Fruit fly (Drosophila melanogaster) whole organism, embryonic: ENCODE data around the gene CG6693.
A peak's percentile ranks its signal among the peaks of the same experiment; 100 is the strongest.

Experiments used
- Aef1 ChIP-seq: fragments of 200-800 bp; sonication (Bioruptor generic); IDR thresholded peaks from 3 replicates; pipeline ENCODE4 v1.3.6; 2022; ENCODE audit warnings: missing biosample characterization, missing genetic modification characterization
- C15 ChIP-seq: fragments of 200-800 bp; sonication (Bioruptor generic); IDR thresholded peaks from 3 replicates; pipeline ENCODE4 v1.3.6; 2022; ENCODE audit warnings: missing biosample characterization, missing genetic modification characterization
- CG10543 ChIP-seq: fragments of 200-800 bp; sonication (Bioruptor generic); optimal IDR thresholded peaks from 3 replicates; lab custom pipeline; 2017; ENCODE audit warnings: missing biosample characterization, mild to moderate bottlenecking, missing genetic modification characterization, moderate library complexity
- CG10565 ChIP-seq: fragments of 200-800 bp; sonication (Bioruptor generic); optimal IDR thresholded peaks from 3 replicates; lab custom pipeline; 2016; ENCODE audit warnings: missing biosample characterization, mild to moderate bottlenecking, missing genetic modification characterization
- CG10979 ChIP-seq: fragments of 200-800 bp; sonication (Bioruptor generic); optimal IDR thresholded peaks from 2 replicates; lab custom pipeline; 2018; ENCODE audit warnings: missing biosample characterization, mild to moderate bottlenecking, missing genetic modification characterization, moderate library complexity
- CG11398 ChIP-seq: fragments of 200-800 bp; sonication (Bioruptor generic); optimal IDR thresholded peaks from 2 replicates; lab custom pipeline; 2016; ENCODE audit warnings: missing biosample characterization, missing genetic modification characterization
- CG11504 ChIP-seq: fragments of 200-800 bp; sonication (Bioruptor generic); optimal IDR thresholded peaks from 3 replicates; lab custom pipeline; 2019; ENCODE audit warnings: missing biosample characterization, mild to moderate bottlenecking, missing genetic modification characterization, moderate library complexity
- CG12219 ChIP-seq: fragments of 200-800 bp; sonication (Bioruptor generic); optimal IDR thresholded peaks from 3 replicates; lab custom pipeline; 2018; ENCODE audit warnings: missing biosample characterization, mild to moderate bottlenecking, missing genetic modification characterization
- CG12744 ChIP-seq: fragments of 200-800 bp; sonication (Bioruptor generic); optimal IDR thresholded peaks from 2 replicates; lab custom pipeline; 2016; ENCODE audit warnings: missing biosample characterization, missing genetic modification characterization
- CG12942 ChIP-seq: fragments of 200-800 bp; sonication (Bioruptor generic); optimal IDR thresholded peaks from 3 replicates; lab custom pipeline; 2016; ENCODE audit warnings: missing biosample characterization, missing genetic modification characterization
- CG16813 ChIP-seq: fragments of 200-800 bp; sonication (Bioruptor generic); IDR thresholded peaks from 3 replicates; pipeline ENCODE4 v1.3.6; 2022; ENCODE audit warnings: missing biosample characterization, missing genetic modification characterization; ENCODE audit not compliant: partially characterized antibody
- CG17186 ChIP-seq: fragments of 200-800 bp; sonication (Bioruptor generic); optimal IDR thresholded peaks from 3 replicates; lab custom pipeline; 2017; ENCODE audit warnings: missing biosample characterization, missing genetic modification reagents, missing genetic modification characterization
- CG17802 ChIP-seq: fragments of 200-800 bp; sonication (Bioruptor generic); optimal IDR thresholded peaks from 2 replicates; lab custom pipeline; 2018; ENCODE audit warnings: missing biosample characterization, mild to moderate bottlenecking, missing genetic modification characterization, moderate library complexity
- CG18476 ChIP-seq: fragments of 200-800 bp; sonication (Bioruptor generic); optimal IDR thresholded peaks from 2 replicates; lab custom pipeline; 2016; ENCODE audit warnings: missing biosample characterization, mild to moderate bottlenecking, missing genetic modification characterization
- CG18599 ChIP-seq: fragments of 200-800 bp; sonication (Bioruptor generic); optimal IDR thresholded peaks from 3 replicates; lab custom pipeline; 2017; ENCODE audit warnings: missing biosample characterization, missing genetic modification characterization, mild to moderate bottlenecking, moderate library complexity, missing genetic modification reagents
- CG2712 ChIP-seq: fragments of 200-800 bp; optimal IDR thresholded peaks from 3 replicates; lab custom pipeline; 2019; ENCODE audit warnings: missing biosample characterization, mild to moderate bottlenecking, missing genetic modification characterization, moderate library complexity
- CG3726 ChIP-seq: fragments of 200-800 bp; sonication (Bioruptor generic); IDR thresholded peaks from 3 replicates; pipeline ENCODE4, ENCODE4 v1.3.6; 2022; ENCODE audit warnings: missing biosample characterization, missing genetic modification characterization
- CG4617 ChIP-seq: fragments of 200-800 bp; sonication (Bioruptor generic); optimal IDR thresholded peaks from 3 replicates; lab custom pipeline; 2016; ENCODE audit warnings: missing biosample characterization, missing genetic modification characterization, borderline replicate concordance
- CG4730 ChIP-seq: fragments of 200-800 bp; sonication (Bioruptor generic); IDR thresholded peaks from 2 replicates; pipeline ENCODE4 v1.3.6; 2022; ENCODE audit warnings: missing biosample characterization, missing genetic modification characterization
- CG7271 ChIP-seq: fragments of 200-800 bp; sonication (Bioruptor generic); optimal IDR thresholded peaks from 2 replicates; lab custom pipeline; 2018; ENCODE audit warnings: missing biosample characterization, mild to moderate bottlenecking, missing genetic modification characterization, moderate library complexity
- CG7963 ChIP-seq: fragments of 200-800 bp; sonication (Bioruptor generic); IDR thresholded peaks from 3 replicates; pipeline ENCODE4 v1.3.6; 2022; ENCODE audit warnings: missing biosample characterization, missing genetic modification characterization; ENCODE audit not compliant: partially characterized antibody
- CG8388 ChIP-seq: fragments of 200-800 bp; sonication (Bioruptor generic); optimal IDR thresholded peaks from 2 replicates; lab custom pipeline; 2019; ENCODE audit warnings: missing biosample characterization, mild to moderate bottlenecking, missing genetic modification characterization, moderate library complexity
- CG8924 ChIP-seq: fragments of 200-800 bp; optimal IDR thresholded peaks from 3 replicates; lab custom pipeline; 2019; ENCODE audit warnings: missing biosample characterization, mild to moderate bottlenecking, missing genetic modification characterization, moderate library complexity
- Dip2 ChIP-seq: fragments of 200-800 bp; sonication (Bioruptor generic); IDR thresholded peaks from 2 replicates; pipeline ENCODE4 v1.3.6; 2022; ENCODE audit warnings: missing biosample characterization, missing genetic modification characterization
- Dref ChIP-seq: fragments of 200-800 bp; sonication (Bioruptor generic); IDR thresholded peaks from 2 replicates; pipeline ENCODE4 v1.3.6; 2022; ENCODE audit warnings: missing biosample characterization, missing genetic modification characterization
- Hey ChIP-seq: fragments of 200-800 bp; sonication (Bioruptor generic); optimal IDR thresholded peaks from 3 replicates; lab custom pipeline; 2018; ENCODE audit warnings: missing biosample characterization, mild to moderate bottlenecking, missing genetic modification characterization
- Lim3 ChIP-seq: fragments of 200-800 bp; sonication (Bioruptor generic); IDR thresholded peaks from 2 replicates; pipeline ENCODE4 v1.3.6; 2022; ENCODE audit warnings: missing biosample characterization, missing genetic modification characterization
- Nf-YA ChIP-seq: fragments of 200-800 bp; sonication (Bioruptor generic); IDR thresholded peaks from 2 replicates; pipeline ENCODE4 v1.3.6; 2022; ENCODE audit warnings: missing biosample characterization, missing genetic modification characterization
- PHDP ChIP-seq: fragments of 200-800 bp; sonication (Bioruptor generic); optimal IDR thresholded peaks from 3 replicates; lab custom pipeline; 2018; ENCODE audit warnings: missing biosample characterization, mild to moderate bottlenecking, missing genetic modification characterization, moderate library complexity
- Scr ChIP-seq: fragments of 200-800 bp; sonication (Bioruptor generic); IDR thresholded peaks from 2 replicates; pipeline ENCODE4 v1.3.6; 2022; ENCODE audit warnings: missing biosample characterization, missing genetic modification characterization; ENCODE audit not compliant: partially characterized antibody
- Stat92E ChIP-seq, 3 experiments: fragments of >200 bp in 2 of 3; fragments of 200-800 bp in 1 of 3; sonication (Bioruptor generic) in 1 of 3; optimal IDR thresholded peaks; 2 replicates each; lab custom pipeline; 2017 to 2019; ENCODE audit warnings: missing biosample characterization in 3 of 3, missing genetic modification characterization in 3 of 3, mild to moderate bottlenecking in 1 of 3, moderate library complexity in 1 of 3
- TFAM ChIP-seq: fragments of 200-800 bp; sonication (Bioruptor generic); optimal IDR thresholded peaks from 2 replicates; lab custom pipeline; 2017; ENCODE audit warnings: missing biosample characterization, missing genetic modification characterization, inconsistent platforms
- Xrp1 ChIP-seq: fragments of 200-800 bp; sonication (Bioruptor generic); IDR thresholded peaks from 2 replicates; pipeline ENCODE4 v1.3.6; 2022; ENCODE audit warnings: missing biosample characterization, missing genetic modification characterization
- crp ChIP-seq, 2 experiments: fragments of 200-800 bp; sonication (Bioruptor generic); optimal IDR thresholded peaks; 2 replicates in 1 of 2; 3 replicates in 1 of 2; lab custom pipeline; 2017; ENCODE audit warnings: missing biosample characterization in 2 of 2, missing genetic modification characterization in 2 of 2, mild to moderate bottlenecking in 1 of 2, moderate library complexity in 1 of 2
- dysf ChIP-seq: fragments of 200-800 bp; sonication (Bioruptor generic); IDR thresholded peaks from 3 replicates; pipeline ENCODE4 v1.3.6; 2022; ENCODE audit warnings: missing biosample characterization, missing genetic modification characterization
- esg ChIP-seq: fragments of 200-800 bp; sonication (Bioruptor generic); conservative IDR thresholded peaks from 2 replicates; pipeline ENCODE4 v1.3.6; 2022; ENCODE audit warnings: missing biosample characterization, missing genetic modification characterization
- eve ChIP-seq, 2 experiments: fragments of >200 bp; optimal IDR thresholded peaks; 2 replicates each; lab custom pipeline; 2017; ENCODE audit warnings: missing biosample characterization in 2 of 2, missing genetic modification characterization in 2 of 2
- ewg ChIP-seq: fragments of 200-800 bp; sonication (Bioruptor generic); optimal IDR thresholded peaks from 3 replicates; lab custom pipeline; 2017; ENCODE audit warnings: mild to moderate bottlenecking, missing biosample characterization, missing genetic modification reagents, missing genetic modification characterization
- fru ChIP-seq: fragments of >200 bp; optimal IDR thresholded peaks from 2 replicates; lab custom pipeline; 2017
- gfzf ChIP-seq: fragments of 200-800 bp; sonication (Bioruptor generic); optimal IDR thresholded peaks from 2 replicates; lab custom pipeline; 2016; ENCODE audit warnings: missing biosample characterization, mild to moderate bottlenecking, missing genetic modification characterization, moderate library complexity
- jigr1 ChIP-seq: fragments of 200-800 bp; sonication (Bioruptor generic); IDR thresholded peaks from 3 replicates; pipeline ENCODE4 v1.3.6; 2022; ENCODE audit warnings: missing biosample characterization, missing genetic modification characterization
- jing ChIP-seq: fragments of 200-800 bp; sonication (Bioruptor generic); optimal IDR thresholded peaks from 2 replicates; lab custom pipeline; 2018; ENCODE audit warnings: missing biosample characterization, mild to moderate bottlenecking, missing genetic modification characterization
- lmd ChIP-seq: fragments of 200-800 bp; sonication (Bioruptor generic); IDR thresholded peaks from 2 replicates; pipeline ENCODE4 v1.3.6; 2022; ENCODE audit warnings: missing biosample characterization, missing genetic modification characterization
- mirr ChIP-seq: fragments of 200-800 bp; sonication (Bioruptor generic); optimal IDR thresholded peaks from 3 replicates; lab custom pipeline; 2018; ENCODE audit warnings: missing biosample characterization, mild to moderate bottlenecking, missing genetic modification characterization
- oc ChIP-seq: fragments of 200-800 bp; sonication (Bioruptor generic); optimal IDR thresholded peaks from 2 replicates; lab custom pipeline; 2018; ENCODE audit warnings: missing biosample characterization, mild to moderate bottlenecking, missing genetic modification characterization, moderate library complexity
- pita ChIP-seq: fragments of 200-800 bp; sonication (Bioruptor generic); optimal IDR thresholded peaks from 2 replicates; lab custom pipeline; 2017; ENCODE audit warnings: missing biosample characterization, mild to moderate bottlenecking, missing genetic modification characterization
- psq ChIP-seq: fragments of 200-800 bp; sonication (Bioruptor generic); optimal IDR thresholded peaks from 2 replicates; lab custom pipeline; 2017; ENCODE audit warnings: missing biosample characterization, missing genetic modification characterization
- seq ChIP-seq: fragments of 200-800 bp; sonication (Bioruptor generic); IDR thresholded peaks from 2 replicates; pipeline ENCODE4 v1.3.6; 2022; ENCODE audit warnings: missing biosample characterization, missing genetic modification characterization
- trem ChIP-seq: fragments of 200-800 bp; optimal IDR thresholded peaks from 3 replicates; lab custom pipeline; 2019; ENCODE audit warnings: missing biosample characterization, mild to moderate bottlenecking, missing genetic modification characterization, moderate library complexity
- ttk ChIP-seq: fragments of 200-800 bp; sonication (Bioruptor generic); IDR thresholded peaks from 2 replicates; pipeline ENCODE4 v2.1.2; 2022; ENCODE audit warnings: missing biosample characterization, missing genetic modification characterization
- vfl ChIP-seq: fragments of 200-800 bp; sonication (Bioruptor generic); optimal IDR thresholded peaks from 2 replicates; lab custom pipeline; 2016; ENCODE audit warnings: missing biosample characterization, missing genetic modification characterization

Gene CG6693

dm6 chr3R:11234918-11235371 lies 13.5 kb upstream of the CG6693 start, which contains the start of the genes Arfip and CG17721:
Arfip (minus strand) TSS chr3R:11235013.
CG17721 (plus strand) TSS chr3R:11235140.
- no peak for TF ChIP-seq CG11504 (tag; lab: Kevin White, UChicago)
- TF ChIP-seq trem (tag; lab: Kevin White, UChicago), result peak; percentile 74
- TF ChIP-seq CG18476, result no peak
- TF ChIP-seq CG4617 (GFP tag; lab: Kevin White, UChicago), result peak; percentile 87
- TF ChIP-seq Hey (tag; lab: Kevin White, UChicago), result no peak
- no peak for TF ChIP-seq dysf (GFP tag; lab: Robert Waterston, UW)
- TF ChIP-seq CG11398 (GFP tag; lab: Kevin White, UChicago), result no peak
- peak; percentile 54 for TF ChIP-seq CG8388 (GFP tag; lab: Kevin White, UChicago)
- TF ChIP-seq ewg (GFP tag; lab: Kevin White, UChicago), result no peak
- TF ChIP-seq fru (lab: Kevin White, UChicago), result no peak
- no peak for TF ChIP-seq Scr (GFP tag; lab: Robert Waterston, UW)
- TF ChIP-seq seq (GFP tag; lab: Robert Waterston, UW), result no peak
- no peak for TF ChIP-seq C15 (GFP tag; lab: Robert Waterston, UW)
- TF ChIP-seq CG17802 (tag; lab: Kevin White, UChicago), result peak; percentile 5
- no peak for TF ChIP-seq CG12942
- no peak for TF ChIP-seq CG10979 (tag; lab: Kevin White, UChicago)
- TF ChIP-seq CG4730 (GFP tag; lab: Robert Waterston, UW), result no peak
- no peak for TF ChIP-seq CG12744
- TF ChIP-seq Dip2 (GFP tag; lab: Robert Waterston, UW), result no peak
- TF ChIP-seq ttk, result no peak
- TF ChIP-seq CG3726 (GFP tag; lab: Robert Waterston, UW), result no peak
- TF ChIP-seq eve (GFP tag; optimal IDR thresholded peaks at IDR 0.05; lab: Kevin White, UChicago), result no peak
- no peak for TF ChIP-seq PHDP
- no peak for TF ChIP-seq CG7963 (GFP tag; lab: Robert Waterston, UW)
- TF ChIP-seq lmd (GFP tag; lab: Robert Waterston, UW), result no peak
- no peak for TF ChIP-seq CG8924 (tag; lab: Kevin White, UChicago)
- no peak for TF ChIP-seq Xrp1
- TF ChIP-seq Nf-YA (GFP tag; lab: Robert Waterston, UW), result no peak
- TF ChIP-seq vfl, result no peak
- no peak for TF ChIP-seq pita (GFP tag; lab: Kevin White, UChicago)
- no peak for TF ChIP-seq psq (GFP tag; lab: Kevin White, UChicago)
- TF ChIP-seq Aef1 (GFP tag; lab: Robert Waterston, UW), result no peak
- TF ChIP-seq oc (tag; lab: Kevin White, UChicago), result no peak
- no peak for TF ChIP-seq CG7271 (tag; lab: Kevin White, UChicago)
- TF ChIP-seq esg (GFP tag; lab: Robert Waterston, UW), result no peak
- no peak for TF ChIP-seq CG10543
- TF ChIP-seq CG18599, result no peak
- peak in 1 of 2 experiments; percentile 57 for TF ChIP-seq crp (GFP tag; optimal IDR thresholded peaks at IDR 0.05; lab: Kevin White, UChicago)
- no peak for TF ChIP-seq jigr1 (GFP tag; lab: Robert Waterston, UW)
- no peak for TF ChIP-seq jing
- TF ChIP-seq Lim3, result no peak
- no peak for TF ChIP-seq CG10565
- no peak for TF ChIP-seq CG12219 (GFP tag; lab: Kevin White, UChicago)
- no peak for TF ChIP-seq mirr (GFP tag; lab: Kevin White, UChicago)
- no peak for TF ChIP-seq TFAM
- TF ChIP-seq gfzf, result peak; percentile 95
- peak; percentile 19 for TF ChIP-seq CG2712
- TF ChIP-seq CG17186 (GFP tag; lab: Kevin White, UChicago), result peak; percentile 31
- no peak for TF ChIP-seq Dref (GFP tag; lab: Robert Waterston, UW)
- no peak for TF ChIP-seq CG16813 (GFP tag; lab: Robert Waterston, UW)
- TF ChIP-seq Stat92E (GFP tag; optimal IDR thresholded peaks at IDR 0.05; lab: Kevin White, UChicago), result no peak
